Fruit fly (Drosophila melanogaster) whole organism, prepupa: ENCODE data around the gene CG1703.
A peak's percentile ranks its signal among the peaks of the same experiment; 100 is the strongest.

Experiments
- Blimp-1 ChIP-seq: fragments of 200-800 bp; sonication (Bioruptor generic); optimal IDR thresholded peaks from 3 replicates; lab custom pipeline; 2017; ENCODE audit warnings: missing biosample characterization, missing genetic modification characterization, mild to moderate bottlenecking, moderate library complexity, missing genetic modification reagents
- CG10631 ChIP-seq: fragments of 200-800 bp; sonication (Bioruptor generic); optimal IDR thresholded peaks from 2 replicates; lab custom pipeline; 2016; ENCODE audit warnings: missing biosample characterization, missing genetic modification characterization
- CG11902 ChIP-seq: fragments of 200-800 bp; sonication (Bioruptor generic); optimal IDR thresholded peaks from 3 replicates; lab custom pipeline; 2016; ENCODE audit warnings: missing biosample characterization, missing genetic modification characterization
- CG15336 ChIP-seq: fragments of 200-800 bp; sonication (Bioruptor generic); IDR thresholded peaks from 2 replicates; pipeline ENCODE4 v1.3.6; 2022; ENCODE audit warnings: missing biosample characterization, missing genetic modification characterization
- CG1621 ChIP-seq: fragments of 200-800 bp; sonication (Bioruptor generic); optimal IDR thresholded peaks from 3 replicates; lab custom pipeline; 2018; ENCODE audit warnings: missing biosample characterization, mild to moderate bottlenecking, missing genetic modification characterization
- CG3032 ChIP-seq: fragments of 200-800 bp; optimal IDR thresholded peaks from 2 replicates; lab custom pipeline; 2019; ENCODE audit warnings: missing biosample characterization, mild to moderate bottlenecking, missing genetic modification characterization, moderate library complexity
- CG32006 ChIP-seq: fragments of 200-800 bp; sonication (Bioruptor generic); optimal IDR thresholded peaks from 3 replicates; lab custom pipeline; 2017; ENCODE audit warnings: missing biosample characterization, mild to moderate bottlenecking, missing genetic modification characterization
- CG34406 ChIP-seq: fragments of 200-800 bp; sonication (Bioruptor generic); optimal IDR thresholded peaks from 3 replicates; lab custom pipeline; 2016; ENCODE audit warnings: missing biosample characterization, missing genetic modification characterization
- CG4318 ChIP-seq: fragments of 200-800 bp; sonication (Bioruptor generic); optimal IDR thresholded peaks from 3 replicates; lab custom pipeline; 2017; ENCODE audit warnings: missing biosample characterization, mild to moderate bottlenecking, missing genetic modification characterization
- CG6163 ChIP-seq: fragments of 200-800 bp; sonication (Bioruptor generic); IDR thresholded peaks from 3 replicates; pipeline ENCODE4 v1.3.6; 2022; ENCODE audit warnings: missing biosample characterization, missing genetic modification characterization
- CG6792 ChIP-seq: fragments of 200-800 bp; sonication (Bioruptor generic); optimal IDR thresholded peaks from 3 replicates; lab custom pipeline; 2016; ENCODE audit warnings: missing biosample characterization, missing genetic modification characterization
- CG6854 ChIP-seq: fragments of 200-800 bp; sonication (Bioruptor generic); optimal IDR thresholded peaks from 2 replicates; lab custom pipeline; 2017; ENCODE audit warnings: missing biosample characterization, mild to moderate bottlenecking, missing genetic modification characterization
- CG7368 ChIP-seq: fragments of 200-800 bp; sonication (Bioruptor generic); optimal IDR thresholded peaks from 3 replicates; lab custom pipeline; 2016; ENCODE audit warnings: missing biosample characterization, missing genetic modification characterization
- CG8119 ChIP-seq: fragments of 200-800 bp; sonication (Bioruptor generic); IDR thresholded peaks from 3 replicates; pipeline ENCODE4 v1.3.6; 2022; ENCODE audit warnings: missing biosample characterization, missing genetic modification characterization
- CG8319 ChIP-seq: fragments of 200-800 bp; sonication (Bioruptor generic); optimal IDR thresholded peaks from 3 replicates; lab custom pipeline; 2016; ENCODE audit warnings: missing biosample characterization, missing genetic modification characterization
- CG8632 ChIP-seq: fragments of 200-800 bp; sonication (Bioruptor generic); optimal IDR thresholded peaks from 3 replicates; lab custom pipeline; 2016; ENCODE audit warnings: missing biosample characterization, missing genetic modification characterization
- CG9139 ChIP-seq: fragments of 200-800 bp; sonication (Bioruptor generic); optimal IDR thresholded peaks from 3 replicates; lab custom pipeline; 2017; ENCODE audit warnings: missing biosample characterization, mild to moderate bottlenecking, missing genetic modification characterization
- Eip75B ChIP-seq: fragments of 200-800 bp; sonication (Bioruptor generic); optimal IDR thresholded peaks from 3 replicates; lab custom pipeline; 2016; ENCODE audit warnings: missing biosample characterization, missing genetic modification characterization
- Eip78C ChIP-seq: fragments of 200-800 bp; sonication (Bioruptor generic); peaks from one replicate; lab custom pipeline; 2016; ENCODE audit warnings: missing biosample characterization, missing genetic modification characterization
- Eip93F ChIP-seq: fragments of 200-800 bp; sonication (Bioruptor generic); optimal IDR thresholded peaks from 2 replicates; lab custom pipeline; 2016; ENCODE audit warnings: missing biosample characterization, mild to moderate bottlenecking, missing genetic modification characterization
- Ets21C ChIP-seq: fragments of 200-800 bp; sonication (Bioruptor generic); optimal IDR thresholded peaks from 3 replicates; lab custom pipeline; 2016; ENCODE audit warnings: missing biosample characterization, missing genetic modification characterization
- Ets96B ChIP-seq: fragments of 200-800 bp; optimal IDR thresholded peaks from 2 replicates; lab custom pipeline; 2019; ENCODE audit warnings: missing biosample characterization, mild to moderate bottlenecking, missing genetic modification characterization, moderate library complexity
- Gug ChIP-seq: fragments of 200-800 bp; sonication (Bioruptor generic); IDR thresholded peaks from 2 replicates; pipeline ENCODE4 v1.3.6; 2022; ENCODE audit warnings: missing biosample characterization, missing genetic modification characterization
- Hr38 ChIP-seq: sonication (Bioruptor generic); optimal IDR thresholded peaks from 2 replicates; lab custom pipeline; 2016; ENCODE audit warnings: missing biosample characterization, missing genetic modification characterization
- Hr39 ChIP-seq: fragments of 200-800 bp; sonication (Bioruptor generic); optimal IDR thresholded peaks from 2 replicates; lab custom pipeline; 2016; ENCODE audit warnings: missing biosample characterization, missing genetic modification characterization
- Hr4 ChIP-seq: fragments of 200-800 bp; sonication (Bioruptor generic); optimal IDR thresholded peaks from 3 replicates; lab custom pipeline; 2016; ENCODE audit warnings: missing biosample characterization, missing genetic modification characterization
- Lpt ChIP-seq: fragments of 200-800 bp; sonication (Bioruptor generic); optimal IDR thresholded peaks from 3 replicates; lab custom pipeline; 2016; ENCODE audit warnings: missing biosample characterization, missing genetic modification characterization
- Met ChIP-seq: fragments of 200-800 bp; sonication (Bioruptor generic); optimal IDR thresholded peaks from 3 replicates; lab custom pipeline; 2016; ENCODE audit warnings: missing biosample characterization, missing genetic modification characterization
- OdsH ChIP-seq: fragments of 200-800 bp; sonication (Bioruptor generic); optimal IDR thresholded peaks from 3 replicates; lab custom pipeline; 2016; ENCODE audit warnings: missing biosample characterization, missing genetic modification characterization
- Smox ChIP-seq: fragments of 200-800 bp; sonication (Bioruptor generic); optimal IDR thresholded peaks from 3 replicates; lab custom pipeline; 2016; ENCODE audit warnings: missing biosample characterization, missing genetic modification characterization
- Sox102F ChIP-seq: fragments of 200-800 bp; sonication (Bioruptor generic); optimal IDR thresholded peaks from 2 replicates; lab custom pipeline; 2016; ENCODE audit warnings: missing biosample characterization, mild to moderate bottlenecking, missing genetic modification characterization
- Sox14 ChIP-seq: fragments of 200-800 bp; sonication (Bioruptor generic); optimal IDR thresholded peaks from 3 replicates; lab custom pipeline; 2016; ENCODE audit warnings: missing biosample characterization, missing genetic modification characterization
- acj6 ChIP-seq: fragments of 200-800 bp; sonication (Bioruptor generic); optimal IDR thresholded peaks from 3 replicates; lab custom pipeline; 2016; ENCODE audit warnings: missing biosample characterization, missing genetic modification characterization
- cyc ChIP-seq: fragments of 200-800 bp; sonication (Bioruptor generic); optimal IDR thresholded peaks from 3 replicates; lab custom pipeline; 2016; ENCODE audit warnings: missing biosample characterization, missing genetic modification characterization
- dac ChIP-seq: fragments of 200-800 bp; sonication (Bioruptor generic); optimal IDR thresholded peaks from 2 replicates; lab custom pipeline; 2017; ENCODE audit warnings: missing biosample characterization, mild to moderate bottlenecking, missing genetic modification characterization
- dsx ChIP-seq: fragments of 200-800 bp; optimal IDR thresholded peaks from 3 replicates; lab custom pipeline; 2019; ENCODE audit warnings: missing biosample characterization, mild to moderate bottlenecking, missing genetic modification characterization, moderate library complexity; ENCODE audit not compliant: poor library complexity, severe bottlenecking
- esn ChIP-seq: fragments of 200-800 bp; sonication (Bioruptor generic); optimal IDR thresholded peaks from 2 replicates; lab custom pipeline; 2016; ENCODE audit warnings: missing biosample characterization, mild to moderate bottlenecking, missing genetic modification characterization, moderate library complexity
- fd59A ChIP-seq: fragments of 200-800 bp; sonication (Bioruptor generic); optimal IDR thresholded peaks from 2 replicates; lab custom pipeline; 2017; ENCODE audit warnings: missing biosample characterization, mild to moderate bottlenecking, missing genetic modification characterization, missing genetic modification reagents
- fd85E ChIP-seq: fragments of 200-800 bp; sonication (Bioruptor generic); optimal IDR thresholded peaks from 3 replicates; lab custom pipeline; 2016; ENCODE audit warnings: missing biosample characterization, missing genetic modification characterization
- fkh ChIP-seq: fragments of 200-800 bp; sonication (Bioruptor generic); optimal IDR thresholded peaks from 3 replicates; lab custom pipeline; 2017; ENCODE audit warnings: missing biosample characterization, mild to moderate bottlenecking, missing genetic modification characterization, moderate library complexity
- lz ChIP-seq: fragments of 200-800 bp; sonication (Bioruptor generic); optimal IDR thresholded peaks from 3 replicates; lab custom pipeline; 2016; ENCODE audit warnings: missing biosample characterization, missing genetic modification characterization
- net ChIP-seq: fragments of 200-800 bp; sonication (Bioruptor generic); optimal IDR thresholded peaks from 3 replicates; lab custom pipeline; 2016; ENCODE audit warnings: missing biosample characterization, missing genetic modification characterization
- pdm3 ChIP-seq: fragments of 200-800 bp; sonication (Bioruptor generic); optimal IDR thresholded peaks from 3 replicates; lab custom pipeline; 2016; ENCODE audit warnings: missing biosample characterization, missing genetic modification characterization
- salr ChIP-seq, 2 experiments: fragments of 200-800 bp; sonication (Bioruptor generic); optimal IDR thresholded peaks; 3 replicates each; lab custom pipeline; 2016 to 2018; ENCODE audit warnings: missing biosample characterization in 2 of 2, missing genetic modification characterization in 2 of 2, mild to moderate bottlenecking in 1 of 2
- spab ChIP-seq: fragments of 200-800 bp; sonication (Bioruptor generic); optimal IDR thresholded peaks from 2 replicates; lab custom pipeline; 2017; ENCODE audit warnings: missing biosample characterization, mild to moderate bottlenecking, missing genetic modification characterization, missing genetic modification reagents
- ss ChIP-seq, 2 experiments: fragments of 200-800 bp; sonication (Bioruptor generic); optimal IDR thresholded peaks; 2 replicates in 1 of 2; 3 replicates in 1 of 2; lab custom pipeline; 2017 to 2018; ENCODE audit warnings: mild to moderate bottlenecking in 2 of 2, missing biosample characterization in 2 of 2, missing genetic modification characterization in 2 of 2, moderate library complexity in 1 of 2
- svp ChIP-seq: fragments of 200-800 bp; sonication (Bioruptor generic); peaks from one replicate; lab custom pipeline; 2016; ENCODE audit warnings: missing biosample characterization, missing genetic modification characterization
- topi ChIP-seq: fragments of 200-800 bp; sonication (Bioruptor generic); optimal IDR thresholded peaks from 3 replicates; lab custom pipeline; 2016; ENCODE audit warnings: missing biosample characterization, missing genetic modification characterization
- vri ChIP-seq: fragments of 200-800 bp; sonication (Bioruptor generic); optimal IDR thresholded peaks from 3 replicates; lab custom pipeline; 2016; ENCODE audit warnings: missing biosample characterization, mild to moderate bottlenecking, missing genetic modification characterization

The CG1703 gene

DNA sequence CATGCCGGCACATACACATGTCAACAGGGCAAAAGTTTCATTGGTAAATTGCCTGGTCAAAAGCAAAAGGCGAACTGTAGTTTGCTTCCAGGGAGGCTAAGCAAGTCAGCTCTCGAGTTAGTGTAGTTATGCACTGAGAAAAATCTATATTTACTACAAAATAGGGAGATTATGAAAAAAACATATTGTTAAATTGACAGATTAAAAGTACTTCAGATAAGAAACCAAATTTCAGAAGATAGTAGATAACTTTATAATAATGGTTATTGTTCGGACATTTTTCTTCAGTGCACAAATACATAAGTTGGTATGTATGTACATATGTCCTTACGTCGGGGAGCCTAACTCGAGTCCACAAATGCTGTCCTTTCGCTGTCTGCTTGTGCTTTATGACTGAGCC, 45.4 kb downstream of the CG1703 start (continued):
- TF ChIP-seq spab (GFP tag; lab: Kevin White, UChicago): peak; percentile 21
- peak in 1 of 2 experiments; percentile 65 for TF ChIP-seq salr (GFP tag; optimal IDR thresholded peaks at IDR 0.05; lab: Kevin White, UChicago)
- TF ChIP-seq Hr39 (GFP tag; lab: Kevin White, UChicago): peak; percentile 12
- TF ChIP-seq Sox102F (GFP tag; lab: Kevin White, UChicago): peak; percentile 16
- TF ChIP-seq Ets96B (tag; lab: Kevin White, UChicago): peak; percentile 74
- TF ChIP-seq fkh: no peak
- no peak for TF ChIP-seq Hr38 (GFP tag; lab: Kevin White, UChicago)

DNA sequence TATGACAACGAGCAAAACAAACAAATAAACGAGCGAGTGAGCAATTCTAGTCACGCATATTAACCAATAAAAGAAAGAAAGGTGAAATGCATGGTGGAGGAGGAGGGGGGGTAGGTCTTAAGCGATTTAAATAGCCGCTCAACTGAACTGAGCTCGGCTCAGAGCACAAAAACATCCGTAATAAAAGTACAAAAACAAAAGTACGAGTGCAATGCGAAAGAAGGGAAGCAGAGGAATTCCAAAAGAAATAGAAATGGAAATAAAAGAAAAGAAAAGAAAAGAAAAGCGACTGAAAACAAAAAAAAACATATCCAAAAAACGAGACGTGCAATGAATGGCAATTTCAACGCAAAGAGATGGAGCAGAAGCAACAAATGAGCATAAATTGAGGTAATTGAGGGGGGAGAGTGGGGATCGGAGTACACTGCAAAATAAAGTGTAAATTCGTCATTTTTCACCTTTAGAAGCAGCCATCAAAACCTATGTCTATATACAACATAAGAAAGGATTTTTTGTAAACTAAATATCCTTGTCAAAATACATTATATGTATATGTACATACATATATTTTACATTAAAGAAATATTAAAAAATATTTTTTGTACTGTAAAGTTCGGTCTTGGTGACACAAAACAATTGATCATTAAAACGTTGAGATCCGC, 46.6 kb downstream of the CG1703 start:
- TF ChIP-seq Lpt (GFP tag; lab: Kevin White, UChicago) (peak; percentile 48), CG8119 (peak; percentile 74), CG15336 (peak; percentile 78), topi (GFP tag; lab: Kevin White, UChicago) (peak; percentile 28), Ets96B (tag; lab: Kevin White, UChicago) (peak; percentile 55), fd59A (GFP tag; lab: Kevin White, UChicago) (peak; percentile 10), CG9139 (GFP tag; lab: Kevin White, UChicago) (no peak), Met (GFP tag; lab: Kevin White, UChicago) (peak; percentile 72), CG34406 (GFP tag; lab: Kevin White, UChicago) (peak; percentile 63), fd85E (GFP tag; lab: Kevin White, UChicago) (no peak), CG8319 (GFP tag; lab: Kevin White, UChicago) (peak; percentile 41), dsx (GFP tag; lab: Kevin White, UChicago) (no peak), Gug (GFP tag; lab: Robert Waterston, UW) (no peak), CG11902 (GFP tag; lab: Kevin White, UChicago) (no peak), CG8632 (peak; percentile 66), CG3032 (tag; lab: Kevin White, UChicago) (peak; percentile 53), CG4318 (peak; percentile 72), acj6 (GFP tag; lab: Kevin White, UChicago) (peak; percentile 62), CG10631 (peak; percentile 65), CG32006 (GFP tag; lab: Kevin White, UChicago) (peak; percentile 74), svp (GFP tag; lab: Kevin White, UChicago) (peak; percentile 41), Blimp-1 (GFP tag; lab: Kevin White, UChicago) (no peak), Eip78C (peak; percentile 84), CG1621 (no peak), esn (GFP tag; lab: Kevin White, UChicago) (peak; percentile 40), vri (GFP tag; lab: Kevin White, UChicago) (no peak), Sox14 (GFP tag; lab: Kevin White, UChicago) (no peak), CG6163 (GFP tag; lab: Robert Waterston, UW) (peak; percentile 58; the same call in 1 of the 3 replicates), dac (GFP tag; lab: Kevin White, UChicago) (peak; percentile 1), lz (GFP tag; lab: Kevin White, UChicago) (peak; percentile 9), Hr4 (GFP tag; lab: Kevin White, UChicago) (peak; percentile 40), OdsH (GFP tag; lab: Kevin White, UChicago) (peak; percentile 68), Ets21C (GFP tag; lab: Kevin White, UChicago) (no peak), CG6854 (GFP tag; lab: Kevin White, UChicago) (no peak), pdm3 (GFP tag; lab: Kevin White, UChicago) (peak; percentile 59), CG7368 (GFP tag; lab: Kevin White, UChicago) (peak; percentile 40), net (no peak), Hr38 (GFP tag; lab: Kevin White, UChicago) (no peak), Smox (GFP tag; lab: Kevin White, UChicago) (no peak), CG6792 (GFP tag; lab: Kevin White, UChicago) (peak; percentile 51), cyc (GFP tag; lab: Kevin White, UChicago) (peak; percentile 2), Hr39 (GFP tag; lab: Kevin White, UChicago) (no peak), ss (GFP tag; optimal IDR thresholded peaks at IDR 0.05; lab: Kevin White, UChicago) (peak; percentile 32 to 41), Eip93F (GFP tag; lab: Kevin White, UChicago) (no peak), Eip75B (peak; percentile 3)
